Worm (Caenorhabditis elegans): ENCODE data around the gene F40F12.3.

The F40F12.3 gene

ce11 chrIII:9878828-9879227 is 41.8 kb downstream of the F40F12.3 start, which contains the start of gene ZK757.2:
Gene ZK757.2 (minus strand): TSS chrIII:9878928.
- TF ChIP-seq pqm-1 (tag; optimal IDR thresholded peaks at IDR 0.05) (no peak), ceh-82 (tag; optimal IDR thresholded peaks at IDR 0.05) (no peak), ZK546.5 (tag; optimal IDR thresholded peaks at IDR 0.05) (no peak), pha-4 (tag; optimal IDR thresholded peaks at IDR 0.05) (no peak), nfya-1 (tag; optimal IDR thresholded peaks at IDR 0.05; ENCODE audit: insufficient read depth) (no peak)

- no peak for TF ChIP-seq nhr-43 (tag; optimal IDR thresholded peaks at IDR 0.05; ENCODE audit: poor library complexity, severe bottlenecking)
- TF ChIP-seq ama-1 (optimal IDR thresholded peaks at IDR 0.05), result no peak
Measured at ce11 chrIII:9876951-9877350, 43.7 kb downstream of the F40F12.3 start, which contains the start of gene ZK757.10. Gene ZK757.10 (plus strand): TSS chrIII:9877251.

- TF ChIP-seq ceh-9 (tag; optimal IDR thresholded peaks at IDR 0.05) (no peak), nfya-1 (tag; optimal IDR thresholded peaks at IDR 0.05; ENCODE audit: insufficient read depth) (peak; percentile 85)
Measured at ce11 chrIII:9874515-9874914, 46.1 kb downstream of the F40F12.3 start.

ce11 chrIII:9871032-9871431 is 49.6 kb downstream of the F40F12.3 start, which contains the start of gene ZK757.1:
Gene ZK757.1 (minus strand): TSS chrIII:9871132.
- no peak for TF ChIP-seq mml-1 (tag; optimal IDR thresholded peaks at IDR 0.05)
- no peak for TF ChIP-seq ama-1 (optimal IDR thresholded peaks at IDR 0.05)
- TF ChIP-seq aly-2 (tag; optimal IDR thresholded peaks at IDR 0.05), result no peak
- no peak for TF ChIP-seq ZK546.5 (tag; optimal IDR thresholded peaks at IDR 0.05)
- no peak for TF ChIP-seq lin-39 (tag; optimal IDR thresholded peaks at IDR 0.05)
- no peak for TF ChIP-seq sea-2 (GFP tag; optimal IDR thresholded peaks at IDR 0.05)
- TF ChIP-seq lsy-12 (tag; optimal IDR thresholded peaks at IDR 0.05), result no peak
- TF ChIP-seq nhr-12 (tag; optimal IDR thresholded peaks at IDR 0.05), result no peak
- TF ChIP-seq nhr-237 (tag; optimal IDR thresholded peaks at IDR 0.05), result no peak
- TF ChIP-seq ceh-82 (tag; optimal IDR thresholded peaks at IDR 0.05), result no peak
- TF ChIP-seq R02D3.7 (tag; optimal IDR thresholded peaks at IDR 0.05), result no peak
